Worm (Caenorhabditis elegans): ENCODE data around the gene T11F9.22.

ce11 chrV:11515145-11515544 lies 35.6 kb downstream of the T11F9.22 start:
- TF ChIP-seq mdl-1 (tag; optimal IDR thresholded peaks at IDR 0.05) (no peak), nhr-67 (tag; optimal IDR thresholded peaks at IDR 0.05) (no peak), ZK546.5 (tag; optimal IDR thresholded peaks at IDR 0.05) (no peak), elt-1 (tag; optimal IDR thresholded peaks at IDR 0.05) (no peak), nhr-76 (tag; optimal IDR thresholded peaks at IDR 0.05) (no peak), pqm-1 (tag; optimal IDR thresholded peaks at IDR 0.05) (no peak)
